Fruit fly (Drosophila melanogaster) whole organism, embryonic: ENCODE data around the gene CG14082.

Experiments used
- Ada2b ChIP-seq: fragments of 200-800 bp; sonication (Bioruptor generic); IDR thresholded peaks from 2 replicates; pipeline ENCODE4 v1.3.6; 2022; ENCODE audit warnings: missing biosample characterization, missing genetic modification characterization
- Bgb ChIP-seq: fragments of 200-800 bp; sonication (Bioruptor generic); IDR thresholded peaks from 2 replicates; pipeline ENCODE4 v1.3.6; 2022; ENCODE audit warnings: missing biosample characterization, missing genetic modification characterization; ENCODE audit not compliant: partially characterized antibody
- CG13287 ChIP-seq: fragments of 200-800 bp; sonication (Bioruptor generic); IDR thresholded peaks from 2 replicates; pipeline ENCODE4 v1.3.6; 2022; ENCODE audit warnings: missing biosample characterization, missing genetic modification characterization; ENCODE audit not compliant: partially characterized antibody
- CG17328 ChIP-seq: fragments of 200-800 bp; sonication (Bioruptor generic); IDR thresholded peaks from 2 replicates; pipeline ENCODE4 v1.3.6; 2022; ENCODE audit warnings: missing biosample characterization, missing genetic modification characterization
- CG17385 ChIP-seq: fragments of 200-800 bp; sonication (Bioruptor generic); optimal IDR thresholded peaks from 3 replicates; lab custom pipeline; 2018; ENCODE audit warnings: missing biosample characterization, mild to moderate bottlenecking, missing genetic modification characterization
- CG1792 ChIP-seq: fragments of 200-800 bp; sonication (Bioruptor generic); optimal IDR thresholded peaks from 2 replicates; lab custom pipeline; 2016; ENCODE audit warnings: missing biosample characterization, missing genetic modification characterization
- CG18476 ChIP-seq: fragments of 200-800 bp; sonication (Bioruptor generic); optimal IDR thresholded peaks from 2 replicates; lab custom pipeline; 2016; ENCODE audit warnings: missing biosample characterization, mild to moderate bottlenecking, missing genetic modification characterization
- CG33557 ChIP-seq: fragments of 200-800 bp; sonication (Bioruptor generic); optimal IDR thresholded peaks from 2 replicates; lab custom pipeline; 2019; ENCODE audit warnings: missing biosample characterization, mild to moderate bottlenecking, missing genetic modification characterization, moderate library complexity
- CG34224 ChIP-seq: fragments of 200-800 bp; sonication (Bioruptor generic); IDR thresholded peaks from 3 replicates; pipeline ENCODE4 v1.3.6; 2022; ENCODE audit warnings: missing biosample characterization, missing genetic modification characterization; ENCODE audit not compliant: partially characterized antibody
- CG34422 ChIP-seq: fragments of 200-800 bp; sonication (Bioruptor generic); IDR thresholded peaks from 3 replicates; pipeline ENCODE4 v1.3.6; 2022; ENCODE audit warnings: missing biosample characterization, missing genetic modification characterization
- CG42726 ChIP-seq: fragments of 200-800 bp; sonication (Bioruptor generic); IDR thresholded peaks from 2 replicates; pipeline ENCODE4 v1.3.6; 2022; ENCODE audit warnings: missing biosample characterization, missing genetic modification characterization; ENCODE audit not compliant: partially characterized antibody
- CG4404 ChIP-seq: fragments of 200-800 bp; sonication (Bioruptor generic); IDR thresholded peaks from 2 replicates; pipeline ENCODE4 v1.3.6; 2022; ENCODE audit warnings: missing biosample characterization, missing genetic modification characterization
- CG7745 ChIP-seq: fragments of 200-800 bp; sonication (Bioruptor generic); optimal IDR thresholded peaks from 2 replicates; lab custom pipeline; 2018; ENCODE audit warnings: missing biosample characterization, mild to moderate bottlenecking, missing genetic modification characterization, moderate library complexity
- CG8290 ChIP-seq, 3 experiments: fragments of 200-800 bp; sonication (Bioruptor generic); optimal IDR thresholded peaks; 2 replicates each; lab custom pipeline; 2016 to 2019; ENCODE audit warnings: missing biosample characterization in 3 of 3, missing genetic modification characterization in 3 of 3, mild to moderate bottlenecking in 2 of 3, moderate library complexity in 1 of 3
- D19A ChIP-seq: fragments of 200-800 bp; optimal IDR thresholded peaks from 3 replicates; lab custom pipeline; 2019; ENCODE audit warnings: missing biosample characterization, mild to moderate bottlenecking, missing genetic modification characterization, moderate library complexity
- Eip74EF ChIP-seq, 2 experiments: fragments of 200-800 bp in 1 of 2; fragments of >200 bp in 1 of 2; sonication (Bioruptor generic) in 1 of 2; optimal IDR thresholded peaks; 2 replicates each; lab custom pipeline; 2017 to 2019; ENCODE audit warnings: missing biosample characterization in 2 of 2, missing genetic modification characterization in 2 of 2, mild to moderate bottlenecking in 1 of 2, moderate library complexity in 1 of 2
- HHEX ChIP-seq: fragments of 200-800 bp; sonication (Bioruptor generic); optimal IDR thresholded peaks from 3 replicates; lab custom pipeline; 2017; ENCODE audit warnings: missing biosample characterization, mild to moderate bottlenecking, missing genetic modification characterization, missing genetic modification reagents
- Hr78 ChIP-seq, 2 experiments: fragments of 200-800 bp in 1 of 2; fragments of >200 bp in 1 of 2; sonication (Bioruptor generic) in 1 of 2; optimal IDR thresholded peaks; 2 replicates each; lab custom pipeline; 2017 to 2019; ENCODE audit warnings: missing biosample characterization in 2 of 2, missing genetic modification characterization in 2 of 2, mild to moderate bottlenecking in 1 of 2, moderate library complexity in 1 of 2
- Optix ChIP-seq: fragments of 200-800 bp; sonication (Bioruptor generic); IDR thresholded peaks from 3 replicates; pipeline ENCODE4 v1.3.6; 2022; ENCODE audit warnings: missing biosample characterization, missing genetic modification characterization
- Ravus ChIP-seq: fragments of 200-800 bp; sonication (Bioruptor generic); IDR thresholded peaks from 2 replicates; pipeline ENCODE4 v1.3.6; 2022; ENCODE audit warnings: missing biosample characterization, missing genetic modification characterization
- Rfx ChIP-seq: fragments of 200-800 bp; sonication (Bioruptor generic); IDR thresholded peaks from 2 replicates; pipeline ENCODE4 v1.3.6; 2022; ENCODE audit warnings: missing biosample characterization, missing genetic modification characterization
- Trl ChIP-seq, 3 experiments: fragments of >200 bp in 2 of 3; fragments of 200-800 bp in 1 of 3; sonication (Bioruptor generic) in 1 of 3; optimal IDR thresholded peaks; 2 replicates in 1 of 3; 3 replicates in 2 of 3; lab custom pipeline; 2016 to 2017; ENCODE audit warnings: missing biosample characterization in 1 of 3, missing genetic modification characterization in 1 of 3
- Xrp1 ChIP-seq: fragments of 200-800 bp; sonication (Bioruptor generic); IDR thresholded peaks from 2 replicates; pipeline ENCODE4 v1.3.6; 2022; ENCODE audit warnings: missing biosample characterization, missing genetic modification characterization
- bowl ChIP-seq: fragments of 200-800 bp; sonication (Bioruptor generic); IDR thresholded peaks from 2 replicates; pipeline ENCODE4 v1.3.6; 2022; ENCODE audit warnings: missing biosample characterization, missing genetic modification characterization
- chif ChIP-seq, 2 experiments: fragments of 200-800 bp; sonication (Bioruptor generic); optimal IDR thresholded peaks; 3 replicates each; lab custom pipeline; 2016; ENCODE audit warnings: missing biosample characterization in 2 of 2, missing genetic modification characterization in 2 of 2
- chm ChIP-seq: fragments of 200-800 bp; sonication (Bioruptor generic); IDR thresholded peaks from 2 replicates; pipeline ENCODE4 v1.3.6; 2022; ENCODE audit warnings: missing biosample characterization, missing genetic modification characterization
- exex ChIP-seq: fragments of 200-800 bp; sonication (Bioruptor generic); optimal IDR thresholded peaks from 4 replicates; lab custom pipeline; 2018; ENCODE audit warnings: missing biosample characterization, mild to moderate bottlenecking, missing genetic modification characterization, moderate library complexity
- fd96Cb ChIP-seq: fragments of 200-800 bp; sonication (Bioruptor generic); optimal IDR thresholded peaks from 2 replicates; lab custom pipeline; 2018; ENCODE audit warnings: missing biosample characterization, mild to moderate bottlenecking, missing genetic modification characterization, moderate library complexity
- grau ChIP-seq: fragments of 200-800 bp; optimal IDR thresholded peaks from 3 replicates; lab custom pipeline; 2019; ENCODE audit warnings: missing biosample characterization, mild to moderate bottlenecking, missing genetic modification characterization, moderate library complexity
- kah ChIP-seq: fragments of 200-800 bp; sonication (Bioruptor generic); optimal IDR thresholded peaks from 2 replicates; lab custom pipeline; 2018; ENCODE audit warnings: missing biosample characterization, mild to moderate bottlenecking, missing genetic modification characterization
- kni ChIP-seq: fragments of 200-800 bp; sonication (Bioruptor generic); optimal IDR thresholded peaks from 3 replicates; lab custom pipeline; 2017; ENCODE audit warnings: mild to moderate bottlenecking, missing biosample characterization, missing genetic modification reagents, missing genetic modification characterization
- lab ChIP-seq: fragments of 200-800 bp; sonication (Bioruptor generic); optimal IDR thresholded peaks from 3 replicates; lab custom pipeline; 2017; ENCODE audit warnings: missing biosample characterization, missing genetic modification characterization, mild to moderate bottlenecking, moderate library complexity, missing genetic modification reagents
- lbe ChIP-seq: fragments of 200-800 bp; sonication (Bioruptor generic); optimal IDR thresholded peaks from 2 replicates; lab custom pipeline; 2016; ENCODE audit warnings: missing biosample characterization, mild to moderate bottlenecking, missing genetic modification characterization
- lov ChIP-seq, 2 experiments: fragments of 200-800 bp in 1 of 2; fragments of >200 bp in 1 of 2; sonication (Bioruptor generic) in 1 of 2; IDR thresholded peaks in 1 of 2; optimal IDR thresholded peaks in 1 of 2; 2 replicates in 1 of 2; 3 replicates in 1 of 2; pipeline versions ENCODE4 v1.3.6 to Lab custom; 2017 to 2022; ENCODE audit warnings: missing biosample characterization in 1 of 2, missing genetic modification characterization in 1 of 2
- maf-S ChIP-seq: fragments of 200-800 bp; sonication (Bioruptor generic); optimal IDR thresholded peaks from 2 replicates; lab custom pipeline; 2016; ENCODE audit warnings: missing biosample characterization, missing genetic modification characterization
- nerfin-2 ChIP-seq: fragments of 200-800 bp; sonication (Bioruptor generic); IDR thresholded peaks from 2 replicates; pipeline ENCODE4 v1.3.6; 2022; ENCODE audit warnings: missing biosample characterization, missing genetic modification characterization; ENCODE audit not compliant: partially characterized antibody
- odd ChIP-seq: fragments of 200-800 bp; sonication (Bioruptor generic); optimal IDR thresholded peaks from 2 replicates; lab custom pipeline; 2017; ENCODE audit warnings: missing biosample characterization, mild to moderate bottlenecking, missing genetic modification characterization
- otp ChIP-seq: fragments of 200-800 bp; sonication (Bioruptor generic); IDR thresholded peaks from 3 replicates; pipeline ENCODE4, ENCODE4 v1.3.6; 2022; ENCODE audit warnings: missing biosample characterization, missing genetic modification characterization
- phol ChIP-seq: fragments of 200-800 bp; sonication (Bioruptor generic); optimal IDR thresholded peaks from 3 replicates; lab custom pipeline; 2018; ENCODE audit warnings: missing biosample characterization, mild to moderate bottlenecking, missing genetic modification characterization, moderate library complexity
- sd ChIP-seq: fragments of 200-800 bp; sonication (Bioruptor generic); optimal IDR thresholded peaks from 3 replicates; lab custom pipeline; 2018; ENCODE audit warnings: missing biosample characterization, mild to moderate bottlenecking, missing genetic modification characterization, moderate library complexity
- sna ChIP-seq: fragments of 200-800 bp; sonication (Bioruptor generic); IDR thresholded peaks from 2 replicates; pipeline ENCODE4 v1.3.6; 2022; ENCODE audit warnings: missing biosample characterization, missing genetic modification characterization; ENCODE audit not compliant: partially characterized antibody
- tna ChIP-seq: fragments of 200-800 bp; sonication (Bioruptor generic); IDR thresholded peaks from 2 replicates; pipeline ENCODE4 v1.3.6; 2022; ENCODE audit warnings: missing biosample characterization, missing genetic modification characterization; ENCODE audit not compliant: partially characterized antibody
- unc-4 ChIP-seq: fragments of 200-800 bp; sonication (Bioruptor generic); IDR thresholded peaks from 2 replicates; pipeline ENCODE4 v1.3.6; 2022; ENCODE audit warnings: missing biosample characterization, missing genetic modification characterization; ENCODE audit not compliant: partially characterized antibody
- vfl ChIP-seq: fragments of 200-800 bp; sonication (Bioruptor generic); optimal IDR thresholded peaks from 2 replicates; lab custom pipeline; 2016; ENCODE audit warnings: missing biosample characterization, missing genetic modification characterization
- vvl ChIP-seq: fragments of 200-800 bp; sonication (Bioruptor generic); IDR thresholded peaks from 2 replicates; pipeline ENCODE4 v1.3.6; 2022; ENCODE audit warnings: missing biosample characterization, missing genetic modification characterization
- wdn ChIP-seq: fragments of 200-800 bp; sonication (Bioruptor generic); IDR thresholded peaks from 2 replicates; pipeline ENCODE4 v1.3.6; 2022; ENCODE audit warnings: missing biosample characterization, missing genetic modification characterization

CG14082 gene

DNA sequence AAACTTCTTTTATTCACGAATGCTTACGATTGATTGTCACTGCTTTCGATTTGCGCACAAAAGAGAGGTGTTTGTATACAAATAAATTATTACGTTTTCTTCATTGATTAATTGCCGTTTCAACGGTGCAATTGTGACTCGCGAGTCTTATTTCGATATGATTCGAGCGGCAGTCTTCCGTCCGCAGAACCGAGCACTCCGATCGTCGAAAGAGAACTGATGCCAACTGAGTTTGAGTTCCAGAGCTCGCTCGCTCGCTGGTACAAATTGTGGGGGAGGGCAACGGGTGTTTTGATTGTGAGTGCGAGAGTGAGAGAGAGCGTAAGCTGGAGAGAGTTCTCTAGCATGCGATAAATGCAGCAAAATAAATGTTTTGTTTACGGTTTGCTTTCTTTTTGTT, 31.7 kb upstream of the CG14082 start (continued):
- TF ChIP-seq CG34422 (GFP tag; lab: Robert Waterston, UW) (peak; percentile 46; the same call in 1 of the 3 replicates), CG18476 (GFP tag; lab: Kevin White, UChicago) (no peak), sna (GFP tag; lab: Robert Waterston, UW) (peak; percentile 49), CG8290 (GFP tag; optimal IDR thresholded peaks at IDR 0.05; lab: Kevin White, UChicago) (no peak), CG8290 (tag; optimal IDR thresholded peaks at IDR 0.05; lab: Kevin White, UChicago) (peak in 1 of 2 experiments; percentile 72), lab (GFP tag; lab: Kevin White, UChicago) (peak; percentile 47), Xrp1 (peak; percentile 10; the same call in 1 of the 2 replicates), Ada2b (GFP tag; lab: Robert Waterston, UW) (no peak), CG4404 (GFP tag; lab: Robert Waterston, UW) (no peak), CG7745 (peak; percentile 42), CG34224 (GFP tag; lab: Robert Waterston, UW) (peak; percentile 63), kni (peak; percentile 58), unc-4 (GFP tag; lab: Robert Waterston, UW) (peak; percentile 49), Hr78 (GFP tag; optimal IDR thresholded peaks at IDR 0.05; lab: Kevin White, UChicago) (peak in 1 of 2 experiments; percentile 30), fd96Cb (tag; lab: Kevin White, UChicago) (no peak), phol (tag; lab: Kevin White, UChicago) (no peak), lbe (GFP tag; lab: Kevin White, UChicago) (peak; percentile 18), Trl (optimal IDR thresholded peaks at IDR 0.05; lab: Kevin White, UChicago) (peak; percentile 96 to 98), Trl (GFP tag; optimal IDR thresholded peaks at IDR 0.05; lab: Kevin White, UChicago) (peak; percentile 60), CG17328 (GFP tag; lab: Robert Waterston, UW) (peak; percentile 51; the same call in 1 of the 2 replicates), HHEX (peak; percentile 1), vvl (GFP tag; lab: Robert Waterston, UW) (peak; percentile 79), Ravus (no peak; the same call in 1 of the 2 replicates), wdn (no peak; the same call in 1 of the 2 replicates), D19A (tag; lab: Kevin White, UChicago) (peak; percentile 18), Bgb (GFP tag; lab: Robert Waterston, UW) (peak; percentile 58; the same call in 1 of the 2 replicates), vfl (GFP tag; lab: Kevin White, UChicago) (peak; percentile 6), CG33557 (GFP tag; lab: Kevin White, UChicago) (peak; percentile 56), CG17385 (GFP tag; lab: Kevin White, UChicago) (peak; percentile 42), maf-S (GFP tag; lab: Kevin White, UChicago) (peak; percentile 7), bowl (peak; percentile 34; the same call in 1 of the 2 replicates), Optix (GFP tag; lab: Robert Waterston, UW) (peak; percentile 38; the same call in 1 of the 3 replicates), exex (peak; percentile 19), CG13287 (GFP tag; lab: Robert Waterston, UW) (peak; percentile 61), Eip74EF (GFP tag; optimal IDR thresholded peaks at IDR 0.05; lab: Kevin White, UChicago) (peak in 1 of 2 experiments; percentile 26), lov (optimal IDR thresholded peaks at IDR 0.05; lab: Kevin White, UChicago) (no peak), lov (GFP tag; IDR thresholded peaks at IDR 0.05; lab: Robert Waterston, UW) (peak; percentile 60; the same call in 1 of the 3 replicates), chm (GFP tag; lab: Robert Waterston, UW) (peak; percentile 94), nerfin-2 (peak; percentile 24; the same call in 1 of the 2 replicates), kah (GFP tag; lab: Kevin White, UChicago) (peak; percentile 33), odd (GFP tag; lab: Kevin White, UChicago) (peak; percentile 10), sd (tag; lab: Kevin White, UChicago) (peak; percentile 46), grau (peak; percentile 21), chif (GFP tag; optimal IDR thresholded peaks at IDR 0.05; lab: Kevin White, UChicago) (peak in 1 of 2 experiments; percentile 26), CG42726 (GFP tag; lab: Robert Waterston, UW) (peak; percentile 55; the same call in 1 of the 2 replicates), CG1792 (GFP tag; lab: Kevin White, UChicago) (peak; percentile 24), otp (GFP tag; lab: Robert Waterston, UW) (peak; percentile 66; the same call in 1 of the 3 replicates), Rfx (GFP tag; lab: Robert Waterston, UW) (peak; percentile 31; the same call in 1 of the 2 replicates), tna (peak; percentile 47)
